Fruit fly (Drosophila melanogaster) whole organism, wandering third instar larva: Measurements from ENCODE around the gene CG44174.

Source experiments
- CG9705 ChIP-seq: fragments of 200-800 bp; sonication (Bioruptor generic); optimal IDR thresholded peaks from 2 replicates; lab custom pipeline; 2018; ENCODE audit warnings: missing biosample characterization, mild to moderate bottlenecking, missing genetic modification characterization
- psq ChIP-seq: fragments of 200-800 bp; sonication (Bioruptor generic); optimal IDR thresholded peaks from 3 replicates; lab custom pipeline; 2017; ENCODE audit warnings: missing biosample characterization, mild to moderate bottlenecking, missing genetic modification characterization, moderate library complexity

DNA sequence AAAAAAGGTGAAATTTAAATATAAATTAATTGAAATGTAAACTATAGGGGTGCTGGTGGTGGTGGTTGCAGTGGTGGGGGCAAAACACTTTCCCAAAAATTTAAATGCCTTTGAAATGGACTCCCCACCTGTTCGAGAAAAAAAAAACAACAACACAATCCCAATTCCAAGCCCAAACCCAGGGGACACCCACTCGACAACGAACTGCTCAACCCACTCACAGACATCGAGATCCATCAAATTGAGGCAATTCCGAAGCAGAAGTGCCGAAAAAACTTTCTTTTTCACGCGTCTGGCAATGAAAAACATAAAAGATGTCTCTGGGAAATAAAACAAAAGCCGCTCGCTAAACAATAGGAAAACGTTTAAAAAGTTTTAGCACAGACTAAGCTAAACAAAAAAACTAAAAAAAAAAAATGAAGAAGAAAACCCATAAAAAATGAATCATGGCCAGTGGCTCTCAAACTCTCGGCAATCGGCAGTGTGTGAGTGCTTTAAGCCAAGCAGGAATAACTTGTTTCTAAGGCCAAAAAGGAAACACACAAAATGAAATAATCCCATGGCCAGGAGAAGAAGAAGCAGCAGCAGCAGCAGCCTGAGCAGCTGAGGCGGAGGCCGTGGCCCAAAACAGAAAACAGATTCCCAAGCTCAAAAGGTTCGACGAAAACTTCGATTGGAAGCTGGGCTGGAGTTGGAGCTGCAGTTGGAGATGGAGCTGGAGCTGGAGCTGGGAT lies 11.4 kb upstream of the CG44174 start:
- TF ChIP-seq CG9705 (GFP tag; lab: Kevin White, UChicago) (no peak), psq (GFP tag; lab: Kevin White, UChicago) (no peak)
